Worm (Caenorhabditis elegans) whole organism, mixed stage, embryonic: ENCODE results near the gene F55G1.6.

ENCODE experiments used
- M03D4.4 ChIP-seq: sonication (generic microtip); optimal IDR thresholded peaks from 2 replicates; lab custom pipeline; 2017; ENCODE audit warnings: mild to moderate bottlenecking, missing genetic modification characterization, missing compliant biosample characterization
- bed-3 ChIP-seq: fragments of 200-800 bp; sonication (Bioruptor generic); optimal IDR thresholded peaks from 3 replicates; lab custom pipeline; 2018; ENCODE audit warnings: mild to moderate bottlenecking, missing genetic modification characterization, moderate library complexity, missing compliant biosample characterization
- blmp-1 ChIP-seq: fragments of 150-350 bp; optimal IDR thresholded peaks from 2 replicates; lab custom pipeline; 2014; ENCODE audit warnings: missing biosample characterization, missing genetic modification characterization
- ceh-39 ChIP-seq: fragments of 150-350 bp; optimal IDR thresholded peaks from 2 replicates; lab custom pipeline; 2014; ENCODE audit warnings: missing biosample characterization, missing genetic modification characterization
- ceh-83 ChIP-seq: fragments of 200-800 bp; sonication (Bioruptor generic); optimal IDR thresholded peaks from 2 replicates; lab custom pipeline; 2018; ENCODE audit warnings: mild to moderate bottlenecking, missing genetic modification characterization, missing compliant biosample characterization
- ces-1 ChIP-seq: fragments of 150-350 bp; optimal IDR thresholded peaks from 2 replicates; lab custom pipeline; 2014; ENCODE audit warnings: missing biosample characterization, missing genetic modification reagents, missing genetic modification characterization
- cnd-1 ChIP-seq: fragments of 200-800 bp; sonication (Bioruptor generic); optimal IDR thresholded peaks from 2 replicates; lab custom pipeline; 2018; ENCODE audit warnings: mild to moderate bottlenecking, missing genetic modification characterization, missing compliant biosample characterization
- drap-1 ChIP-seq: fragments of 200-800 bp; sonication (Bioruptor generic); optimal IDR thresholded peaks from 3 replicates; lab custom pipeline; 2018; ENCODE audit warnings: mild to moderate bottlenecking, missing genetic modification characterization, missing compliant biosample characterization
- elt-1 ChIP-seq: sonication (generic microtip); optimal IDR thresholded peaks from 2 replicates; lab custom pipeline; 2017; ENCODE audit warnings: missing genetic modification characterization, mild to moderate bottlenecking, missing compliant biosample characterization, antibody characterized with exemption, moderate library complexity, borderline replicate concordance; ENCODE audit not compliant: insufficient read depth
- elt-3 ChIP-seq: fragments of 150-350 bp; optimal IDR thresholded peaks from 2 replicates; lab custom pipeline; 2014; ENCODE audit warnings: missing biosample characterization, missing genetic modification characterization
- flh-1 ChIP-seq: fragments of 200-800 bp; sonication (Bioruptor generic); optimal IDR thresholded peaks from 2 replicates; lab custom pipeline; 2018; ENCODE audit warnings: mild to moderate bottlenecking, missing genetic modification characterization, moderate library complexity, missing compliant biosample characterization
- ham-2 ChIP-seq: fragments of 200-800 bp; sonication (Bioruptor generic); optimal IDR thresholded peaks from 2 replicates; lab custom pipeline; 2018; ENCODE audit warnings: mild to moderate bottlenecking, missing genetic modification characterization, missing compliant biosample characterization
- hlh-1 ChIP-seq: fragments of 150-350 bp; optimal IDR thresholded peaks from 2 replicates; lab custom pipeline; 2014; ENCODE audit warnings: missing biosample characterization, missing genetic modification reagents, missing genetic modification characterization
- lin-13 ChIP-seq: fragments of 150-350 bp; optimal IDR thresholded peaks from 2 replicates; lab custom pipeline; 2014; ENCODE audit warnings: missing biosample characterization, missing genetic modification characterization
- lin-32 ChIP-seq: fragments of 200-800 bp; sonication (Bioruptor generic); optimal IDR thresholded peaks from 2 replicates; lab custom pipeline; 2018; ENCODE audit warnings: mild to moderate bottlenecking, missing genetic modification characterization, missing compliant biosample characterization
- lsy-2 ChIP-seq: fragments of 150-350 bp; optimal IDR thresholded peaks from 2 replicates; lab custom pipeline; 2014; ENCODE audit warnings: missing biosample characterization, missing genetic modification characterization
- mab-5 ChIP-seq: fragments of 150-350 bp; optimal IDR thresholded peaks from 2 replicates; lab custom pipeline; 2014; ENCODE audit warnings: missing biosample characterization, missing genetic modification characterization
- mep-1 ChIP-seq: fragments of 150-350 bp; optimal IDR thresholded peaks from 2 replicates; lab custom pipeline; 2017; ENCODE audit warnings: missing biosample characterization, missing genetic modification reagents, missing genetic modification characterization, inconsistent platforms
- mls-2 ChIP-seq: sonication (generic microtip); optimal IDR thresholded peaks from 2 replicates; lab custom pipeline; 2016; ENCODE audit warnings: mild to moderate bottlenecking, missing genetic modification characterization, moderate library complexity, missing compliant biosample characterization
- nhr-12 ChIP-seq: fragments of 150-350 bp; optimal IDR thresholded peaks from 2 replicates; lab custom pipeline; 2014; ENCODE audit warnings: missing biosample characterization, missing genetic modification characterization
- nhr-2 ChIP-seq: fragments of 150-350 bp; optimal IDR thresholded peaks from 2 replicates; lab custom pipeline; 2014; ENCODE audit warnings: missing biosample characterization, missing genetic modification characterization
- nhr-237 ChIP-seq: fragments of 150-350 bp; optimal IDR thresholded peaks from 2 replicates; lab custom pipeline; 2014; ENCODE audit warnings: missing biosample characterization, missing genetic modification characterization
- nhr-28 ChIP-seq: fragments of 150-350 bp; optimal IDR thresholded peaks from 2 replicates; lab custom pipeline; 2014; ENCODE audit warnings: missing biosample characterization, missing genetic modification characterization
- pha-4 ChIP-seq: fragments of 150-350 bp; optimal IDR thresholded peaks from 2 replicates; lab custom pipeline; 2018; ENCODE audit warnings: missing biosample characterization, missing genetic modification reagents, missing genetic modification characterization
- sem-2 ChIP-seq: fragments of 200-800 bp; sonication (Bioruptor generic); optimal IDR thresholded peaks from 2 replicates; lab custom pipeline; 2018; ENCODE audit warnings: mild to moderate bottlenecking, missing genetic modification characterization, missing compliant biosample characterization
- snpc-4 ChIP-seq: fragments of 150-350 bp; optimal IDR thresholded peaks from 2 replicates; lab custom pipeline; 2014; ENCODE audit warnings: missing biosample characterization, missing genetic modification characterization
- sptf-1 ChIP-seq: sonication (generic microtip); optimal IDR thresholded peaks from 2 replicates; lab custom pipeline; 2017; ENCODE audit warnings: mild to moderate bottlenecking, missing genetic modification characterization, moderate library complexity, missing compliant biosample characterization
- tbx-8 ChIP-seq: fragments of 200-800 bp; sonication (Bioruptor generic); optimal IDR thresholded peaks from 2 replicates; lab custom pipeline; 2018; ENCODE audit warnings: mild to moderate bottlenecking, missing genetic modification characterization, moderate library complexity, missing compliant biosample characterization
- unc-120 ChIP-seq: sonication (generic microtip); optimal IDR thresholded peaks from 2 replicates; lab custom pipeline; 2017; ENCODE audit warnings: missing genetic modification characterization, missing compliant biosample characterization; ENCODE audit not compliant: poor library complexity, severe bottlenecking
- unc-62 ChIP-seq: fragments of 150-350 bp; optimal IDR thresholded peaks from 2 replicates; lab custom pipeline; 2014; ENCODE audit warnings: missing biosample characterization, missing genetic modification reagents, missing genetic modification characterization
- zip-8 ChIP-seq: fragments of 150-350 bp; optimal IDR thresholded peaks from 2 replicates; lab custom pipeline; 2014; ENCODE audit warnings: missing biosample characterization, missing genetic modification characterization

F55G1.6 gene

DNA sequence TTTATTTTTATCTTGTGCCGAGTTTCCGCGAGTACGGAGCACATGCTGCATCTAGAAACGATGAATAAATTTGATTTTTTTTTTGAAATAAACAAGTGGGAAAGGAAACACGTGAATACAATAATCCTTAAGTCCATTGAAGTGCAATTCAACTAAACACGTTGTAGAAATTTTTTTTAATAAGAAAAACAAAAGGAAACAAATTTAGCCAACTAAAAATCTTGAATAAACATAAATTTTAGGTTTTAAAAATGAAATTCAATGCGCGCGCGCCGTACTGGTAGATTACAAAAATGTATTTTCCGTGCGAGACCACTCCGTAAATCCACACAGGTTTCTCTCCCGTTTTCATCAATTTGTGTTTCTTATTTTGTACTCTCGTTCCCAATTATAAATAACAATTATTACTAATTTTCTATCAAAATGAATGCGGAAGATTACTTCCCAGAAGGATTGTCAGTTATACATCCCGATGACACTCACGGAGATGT, at the start of gene F55G1.6, which contains the start of gene plk-3:
F55G1.6 (plus strand) TSS at position 359 of the 491 bp plus-strand sequence.
plk-3 (minus strand) TSS at position 51 of the 491 bp plus-strand sequence.
- TF ChIP-seq mls-2 (no peak), zip-8 (no peak)

DNA sequence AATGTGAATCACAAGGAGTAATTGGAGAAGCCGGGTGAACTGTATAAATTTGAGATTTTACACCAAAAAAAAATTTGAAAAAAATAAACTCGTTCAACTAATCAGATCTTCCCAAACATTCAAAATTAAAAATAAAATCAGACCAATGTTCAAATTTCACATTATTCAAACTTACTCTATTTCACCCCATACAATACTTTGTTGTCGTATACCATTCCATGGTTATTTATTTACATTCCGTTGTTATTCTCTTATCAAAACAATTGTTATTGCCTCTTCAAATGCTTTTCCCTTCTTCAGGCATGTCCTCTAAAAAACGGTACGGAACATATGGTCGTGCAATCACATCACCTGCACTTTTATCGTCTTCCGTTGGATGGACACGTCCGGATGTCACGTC, 49.1 kb upstream of the F55G1.6 start, which contains the start of gene unc-82:
unc-82 (plus strand) TSS at position 301 of the 400 bp plus-strand sequence.
- TF ChIP-seq snpc-4: no peak
- TF ChIP-seq hlh-1: no peak
- no peak for TF ChIP-seq mab-5 (tag; lab: Kevin White, UChicago)
- no peak for TF ChIP-seq drap-1 (GFP tag; lab: Kevin White, UChicago)
- no peak for TF ChIP-seq bed-3
- no peak for TF ChIP-seq zip-8
- no peak for TF ChIP-seq flh-1
- TF ChIP-seq lin-13 (tag; lab: Kevin White, UChicago): no peak
- no peak for TF ChIP-seq nhr-12 (tag; lab: Kevin White, UChicago)
- TF ChIP-seq tbx-8 (GFP tag; lab: Kevin White, UChicago): no peak
- TF ChIP-seq elt-1 (tag; lab: Kevin White, UChicago): no peak
- TF ChIP-seq elt-3 (tag; lab: Kevin White, UChicago): no peak
- TF ChIP-seq M03D4.4 (tag; lab: Kevin White, UChicago): no peak
- TF ChIP-seq unc-62: no peak
- TF ChIP-seq unc-120 (tag; lab: Kevin White, UChicago): no peak
- no peak for TF ChIP-seq mep-1 (tag; lab: Kevin White, UChicago)
- TF ChIP-seq sptf-1: no peak
- no peak for TF ChIP-seq lin-32 (GFP tag; lab: Kevin White, UChicago)
- TF ChIP-seq cnd-1: no peak
- TF ChIP-seq, all 35 proteins: peak for 0

DNA sequence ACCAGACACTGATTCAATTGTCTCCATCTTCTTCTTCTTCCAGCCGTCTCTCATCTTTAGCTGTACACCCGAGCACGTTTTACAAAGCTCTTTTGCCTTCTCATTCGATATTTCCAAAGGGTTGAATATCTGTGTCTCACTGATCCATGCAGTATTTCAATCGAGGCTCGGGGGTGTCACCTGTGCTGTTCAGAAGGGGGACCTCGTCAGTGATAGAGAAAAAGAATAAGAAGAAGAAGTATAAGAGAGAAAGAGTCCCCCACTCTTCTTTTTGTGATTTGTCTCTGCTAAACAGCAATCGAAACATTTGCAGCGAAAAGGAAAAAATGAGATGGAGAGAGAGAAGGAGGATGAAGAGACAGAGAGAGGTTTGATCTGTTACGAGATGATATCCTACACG, 47.3 kb upstream of the F55G1.6 start:
- TF ChIP-seq unc-62: peak; percentile 83
- no peak for TF ChIP-seq ceh-83
- no peak for TF ChIP-seq lsy-2 (tag; lab: Kevin White, UChicago)
- peak; percentile 92 for TF ChIP-seq unc-120 (tag; lab: Kevin White, UChicago)
- no peak for TF ChIP-seq elt-3 (tag; lab: Kevin White, UChicago)
- peak; percentile 99 for TF ChIP-seq hlh-1
- TF ChIP-seq ceh-39 (tag; lab: Kevin White, UChicago): no peak
- no peak for TF ChIP-seq lin-13 (tag; lab: Kevin White, UChicago)
- no peak for TF ChIP-seq mls-2
- TF ChIP-seq M03D4.4 (tag; lab: Kevin White, UChicago): no peak

DNA sequence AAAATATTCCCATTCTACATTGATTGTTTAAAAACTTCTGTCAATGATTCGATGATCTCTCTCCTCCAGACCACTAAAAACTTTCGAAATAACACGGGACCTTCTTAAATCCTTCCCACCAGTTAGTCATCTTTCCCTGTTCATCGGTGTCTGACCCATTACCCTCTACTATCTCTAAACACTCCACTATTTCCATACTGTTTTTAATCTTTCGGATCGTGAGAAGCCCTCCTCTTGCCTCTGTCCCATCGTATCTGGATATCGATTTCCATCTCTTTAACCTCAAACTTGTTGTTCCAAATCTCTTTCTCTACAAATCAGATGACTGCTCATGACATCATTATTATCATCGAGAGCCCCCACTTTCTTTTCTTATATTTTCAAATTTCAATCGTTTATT, 45.0 kb upstream of the F55G1.6 start:
- no peak for TF ChIP-seq flh-1
- TF ChIP-seq mls-2: no peak
- no peak for TF ChIP-seq ceh-39 (tag; lab: Kevin White, UChicago)
- TF ChIP-seq pha-4: no peak
- no peak for TF ChIP-seq zip-8
- TF ChIP-seq tbx-8 (GFP tag; lab: Kevin White, UChicago): no peak
- no peak for TF ChIP-seq nhr-28 (tag; lab: Kevin White, UChicago)
- TF ChIP-seq sptf-1: no peak
- TF ChIP-seq nhr-237 (tag; lab: Kevin White, UChicago): no peak

DNA sequence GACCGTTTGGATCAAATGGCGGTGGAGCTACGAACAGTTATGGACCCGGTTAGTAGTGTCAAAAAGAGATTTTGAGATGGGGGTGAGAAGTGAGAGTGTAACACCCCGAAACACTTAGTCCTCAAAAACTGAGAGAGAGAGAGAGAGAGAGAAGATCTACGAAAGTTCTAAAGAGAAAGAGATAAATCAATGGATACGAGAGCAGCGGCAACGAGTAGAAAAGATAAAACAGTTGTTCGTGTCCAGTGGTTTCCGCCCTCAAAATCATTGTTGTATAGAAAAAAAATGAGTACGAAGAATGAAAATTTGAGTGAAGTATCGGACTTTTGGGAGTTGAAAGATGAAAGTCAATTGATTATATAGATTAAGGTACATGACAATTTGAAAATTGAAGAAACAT, 44.3 kb upstream of the F55G1.6 start:
- TF ChIP-seq mls-2: no peak
- peak; percentile 86 for TF ChIP-seq hlh-1
- TF ChIP-seq unc-120 (tag; lab: Kevin White, UChicago): peak; percentile 57
- TF ChIP-seq pha-4: no peak
- peak; percentile 61 for TF ChIP-seq unc-62

DNA sequence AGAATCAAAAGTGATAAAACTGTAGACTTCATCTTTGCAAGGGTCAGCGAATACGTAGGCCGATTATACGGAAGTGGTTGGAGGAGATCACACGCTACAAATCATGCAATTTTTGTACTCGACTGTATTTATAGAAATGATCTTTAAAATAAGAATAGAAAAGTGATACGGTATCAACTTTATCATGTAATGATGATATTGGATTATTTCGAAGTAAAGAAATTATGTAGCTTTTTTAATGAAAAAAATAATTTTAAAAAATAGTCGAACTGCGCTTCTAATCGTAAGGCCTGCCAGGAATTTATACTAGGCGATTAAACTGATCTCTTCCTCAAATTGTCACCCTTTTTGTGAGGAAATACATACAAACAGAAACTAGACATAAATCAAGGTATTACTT, 39.5 kb upstream of the F55G1.6 start, which contains the start of gene B0496.11:
B0496.11 (minus strand) TSS at position 101 of the 400 bp plus-strand sequence.
- TF ChIP-seq blmp-1 (tag; lab: Kevin White, UChicago) (no peak), cnd-1 (no peak), ceh-39 (tag; lab: Kevin White, UChicago) (no peak), mep-1 (tag; lab: Kevin White, UChicago) (no peak), ham-2 (no peak), snpc-4 (no peak), elt-1 (tag; lab: Kevin White, UChicago) (no peak), hlh-1 (no peak), nhr-2 (tag; lab: Kevin White, UChicago) (no peak), sem-2 (GFP tag; lab: Kevin White, UChicago) (no peak), ces-1 (no peak), M03D4.4 (tag; lab: Kevin White, UChicago) (no peak)
- TF ChIP-seq, all 35 proteins: peak for 0
